Worm (Caenorhabditis elegans): ENCODE measurements around the gene F41H10.2.

DNA sequence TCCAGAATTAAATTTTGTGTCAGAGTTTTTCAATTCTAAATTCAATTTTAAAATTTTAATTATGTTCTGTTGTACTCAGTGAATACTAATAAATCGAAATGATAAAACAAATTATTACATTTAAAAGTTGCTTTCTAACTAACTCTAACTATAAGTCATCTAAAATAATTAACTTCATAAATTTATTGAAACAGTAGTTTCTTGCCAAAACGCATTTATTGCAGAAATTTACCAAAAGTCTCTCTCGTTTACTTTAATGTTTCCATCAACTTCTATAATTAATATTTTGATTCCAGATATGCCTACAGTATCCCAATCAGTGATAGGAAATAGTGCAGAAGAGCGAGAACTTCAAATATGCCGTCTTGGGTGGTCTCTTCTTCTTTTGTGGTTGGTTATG, 19.2 kb downstream of the F41H10.2 start, which contains the start of gene ZK616.1:
- TF ChIP-seq che-1 (tag; optimal IDR thresholded peaks at IDR 0.05) (no peak), pqm-1 (tag; optimal IDR thresholded peaks at IDR 0.05) (no peak), dmd-4 (tag; optimal IDR thresholded peaks at IDR 0.05; ENCODE audit: borderline replicate concordance) (no peak)

Data from whole organism, late embryonic.